Worm (Caenorhabditis elegans) whole organism, early embryonic: ENCODE data around the gene inx-1.

Experiments used
- B0310.2 ChIP-seq: sonication (generic microtip); optimal IDR thresholded peaks from 2 replicates; lab custom pipeline; 2016; ENCODE audit warnings: mild to moderate bottlenecking, missing genetic modification characterization, missing compliant biosample characterization
- F13C5.2 ChIP-seq: sonication (generic microtip); optimal IDR thresholded peaks from 2 replicates; lab custom pipeline; 2017; ENCODE audit warnings: mild to moderate bottlenecking, missing genetic modification characterization, inconsistent platforms, missing compliant biosample characterization
- ceh-13 ChIP-seq: fragments of 200-800 bp; sonication (Bioruptor generic); optimal IDR thresholded peaks from 2 replicates; lab custom pipeline; 2018; ENCODE audit warnings: mild to moderate bottlenecking, missing genetic modification characterization, missing compliant biosample characterization
- hmbx-1 ChIP-seq: sonication (generic microtip); optimal IDR thresholded peaks from 2 replicates; lab custom pipeline; 2016; ENCODE audit warnings: mild to moderate bottlenecking, missing genetic modification characterization, missing compliant biosample characterization
- pes-1 ChIP-seq: fragments of 200-800 bp; sonication (Bioruptor generic); IDR thresholded peaks from 2 replicates; pipeline ENCODE4 v1.3.6; 2022; ENCODE audit warnings: missing genetic modification reagents, missing genetic modification characterization, missing compliant biosample characterization
- tra-4 ChIP-seq: sonication (generic microtip); optimal IDR thresholded peaks from 2 replicates; lab custom pipeline; 2017; ENCODE audit warnings: missing genetic modification characterization, missing compliant biosample characterization

- TF ChIP-seq hmbx-1 (tag; lab: Kevin White, UChicago) (no peak), ceh-13 (GFP tag; lab: Kevin White, UChicago) (no peak), B0310.2 (tag; lab: Kevin White, UChicago) (no peak), F13C5.2 (tag; lab: Kevin White, UChicago) (no peak), pes-1 (GFP tag; lab: Robert Waterston, UW) (no peak), tra-4 (tag; lab: Kevin White, UChicago) (no peak)
Measured at ce11 chrX:6953339-6953738, 2.9 kb downstream of the inx-1 start.
